Fruit fly (Drosophila melanogaster) whole organism, embryonic: Measurements from ENCODE around the gene CG18744.

ENCODE experiments used
- CG10431 ChIP-seq: fragments of 200-800 bp; sonication (Bioruptor generic); optimal IDR thresholded peaks from 3 replicates; lab custom pipeline; 2018; ENCODE audit warnings: missing biosample characterization, mild to moderate bottlenecking, missing genetic modification characterization
- CG10543 ChIP-seq: fragments of 200-800 bp; sonication (Bioruptor generic); optimal IDR thresholded peaks from 3 replicates; lab custom pipeline; 2017; ENCODE audit warnings: missing biosample characterization, mild to moderate bottlenecking, missing genetic modification characterization, moderate library complexity
- CG11456 ChIP-seq: fragments of 200-800 bp; sonication (Bioruptor generic); IDR thresholded peaks from 3 replicates; pipeline ENCODE4 v1.3.6; 2022; ENCODE audit warnings: missing biosample characterization, missing genetic modification characterization
- CG1603 ChIP-seq: fragments of 200-800 bp; sonication (Bioruptor generic); optimal IDR thresholded peaks from 2 replicates; lab custom pipeline; 2019; ENCODE audit warnings: missing biosample characterization, mild to moderate bottlenecking, missing genetic modification characterization, moderate library complexity
- CG16779 ChIP-seq: fragments of 200-800 bp; sonication (Bioruptor generic); IDR thresholded peaks from 2 replicates; pipeline ENCODE4 v1.3.6; 2022; ENCODE audit warnings: missing biosample characterization, missing genetic modification characterization
- CG17186 ChIP-seq: fragments of 200-800 bp; sonication (Bioruptor generic); optimal IDR thresholded peaks from 3 replicates; lab custom pipeline; 2017; ENCODE audit warnings: missing biosample characterization, missing genetic modification reagents, missing genetic modification characterization
- CG3838 ChIP-seq: fragments of 200-800 bp; sonication (Bioruptor generic); optimal IDR thresholded peaks from 3 replicates; lab custom pipeline; 2016; ENCODE audit warnings: missing biosample characterization, missing genetic modification characterization
- CG43689 ChIP-seq: fragments of 200-800 bp; sonication (Bioruptor generic); IDR thresholded peaks from 2 replicates; pipeline ENCODE4 v1.3.6; 2022; ENCODE audit warnings: missing biosample characterization, missing genetic modification characterization
- CG4617 ChIP-seq: fragments of 200-800 bp; sonication (Bioruptor generic); optimal IDR thresholded peaks from 3 replicates; lab custom pipeline; 2016; ENCODE audit warnings: missing biosample characterization, missing genetic modification characterization, borderline replicate concordance
- CG4820 ChIP-seq: fragments of 200-800 bp; sonication (Bioruptor generic); optimal IDR thresholded peaks from 3 replicates; lab custom pipeline; 2016; ENCODE audit warnings: missing biosample characterization, missing genetic modification characterization
- CG4854 ChIP-seq: fragments of 200-800 bp; sonication (Bioruptor generic); optimal IDR thresholded peaks from 2 replicates; lab custom pipeline; 2016; ENCODE audit warnings: missing biosample characterization, missing genetic modification characterization, inconsistent platforms
- CG5953 ChIP-seq: fragments of 200-800 bp; sonication (Bioruptor generic); IDR thresholded peaks from 2 replicates; pipeline ENCODE4 v1.3.6; 2022; ENCODE audit warnings: missing biosample characterization, missing genetic modification characterization
- CG6813 ChIP-seq: fragments of 200-800 bp; sonication (Bioruptor generic); optimal IDR thresholded peaks from 2 replicates; lab custom pipeline; 2017; ENCODE audit warnings: missing biosample characterization, missing genetic modification characterization, mild to moderate bottlenecking, moderate library complexity, missing genetic modification reagents
- CG7372 ChIP-seq: fragments of 200-800 bp; sonication (Bioruptor generic); IDR thresholded peaks from 2 replicates; pipeline ENCODE4 v1.3.6; 2022; ENCODE audit warnings: missing biosample characterization, missing genetic modification characterization
- CG7963 ChIP-seq: fragments of 200-800 bp; sonication (Bioruptor generic); IDR thresholded peaks from 3 replicates; pipeline ENCODE4 v1.3.6; 2022; ENCODE audit warnings: missing biosample characterization, missing genetic modification characterization; ENCODE audit not compliant: partially characterized antibody
- Ets65A ChIP-seq: fragments of 200-800 bp; sonication (Bioruptor generic); peaks from one replicate; lab custom pipeline; 2016; ENCODE audit warnings: missing biosample characterization, missing genetic modification characterization
- HHEX ChIP-seq: fragments of 200-800 bp; sonication (Bioruptor generic); optimal IDR thresholded peaks from 3 replicates; lab custom pipeline; 2017; ENCODE audit warnings: missing biosample characterization, mild to moderate bottlenecking, missing genetic modification characterization, missing genetic modification reagents
- HLH54F ChIP-seq: fragments of 200-800 bp; sonication (Bioruptor generic); optimal IDR thresholded peaks from 3 replicates; lab custom pipeline; 2016; ENCODE audit warnings: missing biosample characterization, missing genetic modification characterization
- HmgD ChIP-seq: fragments of 200-800 bp; sonication (Bioruptor generic); optimal IDR thresholded peaks from 3 replicates; lab custom pipeline; 2016; ENCODE audit warnings: missing biosample characterization, missing genetic modification characterization
- Hr39 ChIP-seq: fragments of >200 bp; optimal IDR thresholded peaks from 2 replicates; lab custom pipeline; 2017
- Hr51 ChIP-seq, 2 experiments: fragments of 200-800 bp; sonication (Bioruptor generic); optimal IDR thresholded peaks; 2 replicates in 1 of 2; 3 replicates in 1 of 2; lab custom pipeline; 2016 to 2018; ENCODE audit warnings: missing biosample characterization in 2 of 2, missing genetic modification characterization in 2 of 2, mild to moderate bottlenecking in 1 of 2, moderate library complexity in 1 of 2
- Jarid2 ChIP-seq: fragments of 200-800 bp; sonication (Bioruptor generic); optimal IDR thresholded peaks from 3 replicates; lab custom pipeline; 2017; ENCODE audit warnings: mild to moderate bottlenecking, missing biosample characterization, missing genetic modification reagents, missing genetic modification characterization
- Lpt ChIP-seq: fragments of >200 bp; optimal IDR thresholded peaks from 2 replicates; lab custom pipeline; 2018; ENCODE audit warnings: missing biosample characterization, missing genetic modification characterization
- NC2β ChIP-seq: fragments of 200-800 bp; sonication (Bioruptor generic); optimal IDR thresholded peaks from 2 replicates; lab custom pipeline; 2016; ENCODE audit warnings: missing biosample characterization, missing genetic modification characterization
- NFAT ChIP-seq: fragments of 200-800 bp; sonication (Bioruptor generic); IDR thresholded peaks from 2 replicates; pipeline ENCODE4 v1.3.6; 2022; ENCODE audit warnings: missing biosample characterization, missing genetic modification characterization
- NfI ChIP-seq: fragments of 200-800 bp; sonication (Bioruptor generic); optimal IDR thresholded peaks from 3 replicates; lab custom pipeline; 2018; ENCODE audit warnings: missing biosample characterization, mild to moderate bottlenecking, missing genetic modification characterization, moderate library complexity
- Pdp1 ChIP-seq, 2 experiments: fragments of 200-800 bp; sonication (Bioruptor generic); optimal IDR thresholded peaks; 3 replicates each; lab custom pipeline; 2016; ENCODE audit warnings: missing biosample characterization in 2 of 2, missing genetic modification characterization in 2 of 2, mild to moderate bottlenecking in 1 of 2, moderate library complexity in 1 of 2
- Ssrp ChIP-seq: fragments of 200-800 bp; sonication (Bioruptor generic); optimal IDR thresholded peaks from 2 replicates; lab custom pipeline; 2018; ENCODE audit warnings: missing biosample characterization, mild to moderate bottlenecking, missing genetic modification characterization, moderate library complexity
- TFAM ChIP-seq: fragments of 200-800 bp; sonication (Bioruptor generic); optimal IDR thresholded peaks from 2 replicates; lab custom pipeline; 2017; ENCODE audit warnings: missing biosample characterization, missing genetic modification characterization, inconsistent platforms
- ab ChIP-seq: fragments of 200-800 bp; sonication (Bioruptor generic); optimal IDR thresholded peaks from 2 replicates; lab custom pipeline; 2016; ENCODE audit warnings: missing biosample characterization, missing genetic modification characterization
- ara ChIP-seq: fragments of 200-800 bp; sonication (Bioruptor generic); IDR thresholded peaks from 2 replicates; pipeline ENCODE4 v1.3.6; 2022; ENCODE audit warnings: missing biosample characterization, missing genetic modification characterization
- ash1 ChIP-seq: fragments of 200-800 bp; sonication (Bioruptor generic); optimal IDR thresholded peaks from 2 replicates; lab custom pipeline; 2018; ENCODE audit warnings: missing biosample characterization, mild to moderate bottlenecking, missing genetic modification characterization
- corto ChIP-seq: fragments of 200-800 bp; sonication (Bioruptor generic); optimal IDR thresholded peaks from 2 replicates; lab custom pipeline; 2016; ENCODE audit warnings: missing biosample characterization, mild to moderate bottlenecking, missing genetic modification characterization, moderate library complexity
- dimm ChIP-seq: fragments of 200-800 bp; sonication (Bioruptor generic); IDR thresholded peaks from 2 replicates; pipeline ENCODE4 v1.3.6; 2022; ENCODE audit warnings: missing biosample characterization, missing genetic modification characterization
- emc ChIP-seq: fragments of 200-800 bp; sonication (Bioruptor generic); optimal IDR thresholded peaks from 2 replicates; lab custom pipeline; 2016; ENCODE audit warnings: missing biosample characterization, missing genetic modification characterization
- esg ChIP-seq: fragments of 200-800 bp; sonication (Bioruptor generic); conservative IDR thresholded peaks from 2 replicates; pipeline ENCODE4 v1.3.6; 2022; ENCODE audit warnings: missing biosample characterization, missing genetic modification characterization
- gcm ChIP-seq: fragments of 200-800 bp; sonication (Bioruptor generic); optimal IDR thresholded peaks from 2 replicates; lab custom pipeline; 2019; ENCODE audit warnings: missing biosample characterization, mild to moderate bottlenecking, missing genetic modification characterization, moderate library complexity
- gsb-n ChIP-seq: fragments of 200-800 bp; sonication (Bioruptor generic); optimal IDR thresholded peaks from 3 replicates; lab custom pipeline; 2018; ENCODE audit warnings: missing biosample characterization, mild to moderate bottlenecking, missing genetic modification characterization
- hb ChIP-seq: fragments of 200-800 bp; sonication (Bioruptor generic); IDR thresholded peaks from 3 replicates; pipeline ENCODE4 v1.3.6; 2022; ENCODE audit warnings: missing biosample characterization, missing genetic modification characterization; ENCODE audit not compliant: partially characterized antibody
- p53 ChIP-seq: fragments of 200-800 bp; sonication (Bioruptor generic); optimal IDR thresholded peaks from 2 replicates; lab custom pipeline; 2016; ENCODE audit warnings: missing biosample characterization, missing genetic modification characterization
- pb ChIP-seq: fragments of 200-800 bp; sonication (Bioruptor generic); optimal IDR thresholded peaks from 3 replicates; lab custom pipeline; 2016; ENCODE audit warnings: missing biosample characterization, missing genetic modification characterization
- pho ChIP-seq: fragments of 200-800 bp; sonication (Bioruptor generic); optimal IDR thresholded peaks from 2 replicates; lab custom pipeline; 2016; ENCODE audit warnings: missing biosample characterization, missing genetic modification characterization
- run ChIP-seq: fragments of 200-800 bp; sonication (Bioruptor generic); optimal IDR thresholded peaks from 3 replicates; lab custom pipeline; 2018; ENCODE audit warnings: missing biosample characterization, mild to moderate bottlenecking, missing genetic modification characterization
- sqz ChIP-seq: fragments of 200-800 bp; sonication (Bioruptor generic); optimal IDR thresholded peaks from 3 replicates; lab custom pipeline; 2018; ENCODE audit warnings: missing biosample characterization, mild to moderate bottlenecking, missing genetic modification characterization
- tap ChIP-seq: fragments of 200-800 bp; optimal IDR thresholded peaks from 3 replicates; lab custom pipeline; 2019; ENCODE audit warnings: missing biosample characterization, mild to moderate bottlenecking, missing genetic modification characterization, moderate library complexity
- ttk ChIP-seq: fragments of 200-800 bp; sonication (Bioruptor generic); IDR thresholded peaks from 2 replicates; pipeline ENCODE4 v2.1.2; 2022; ENCODE audit warnings: missing biosample characterization, missing genetic modification characterization
- zen ChIP-seq: fragments of 200-800 bp; sonication (Bioruptor generic); optimal IDR thresholded peaks from 3 replicates; lab custom pipeline; 2018; ENCODE audit warnings: missing biosample characterization, mild to moderate bottlenecking, missing genetic modification characterization, moderate library complexity
- zfh2 ChIP-seq: fragments of 200-800 bp; sonication (Bioruptor generic); optimal IDR thresholded peaks from 2 replicates; lab custom pipeline; 2016; ENCODE audit warnings: missing biosample characterization, missing genetic modification characterization

The CG18744 gene

DNA sequence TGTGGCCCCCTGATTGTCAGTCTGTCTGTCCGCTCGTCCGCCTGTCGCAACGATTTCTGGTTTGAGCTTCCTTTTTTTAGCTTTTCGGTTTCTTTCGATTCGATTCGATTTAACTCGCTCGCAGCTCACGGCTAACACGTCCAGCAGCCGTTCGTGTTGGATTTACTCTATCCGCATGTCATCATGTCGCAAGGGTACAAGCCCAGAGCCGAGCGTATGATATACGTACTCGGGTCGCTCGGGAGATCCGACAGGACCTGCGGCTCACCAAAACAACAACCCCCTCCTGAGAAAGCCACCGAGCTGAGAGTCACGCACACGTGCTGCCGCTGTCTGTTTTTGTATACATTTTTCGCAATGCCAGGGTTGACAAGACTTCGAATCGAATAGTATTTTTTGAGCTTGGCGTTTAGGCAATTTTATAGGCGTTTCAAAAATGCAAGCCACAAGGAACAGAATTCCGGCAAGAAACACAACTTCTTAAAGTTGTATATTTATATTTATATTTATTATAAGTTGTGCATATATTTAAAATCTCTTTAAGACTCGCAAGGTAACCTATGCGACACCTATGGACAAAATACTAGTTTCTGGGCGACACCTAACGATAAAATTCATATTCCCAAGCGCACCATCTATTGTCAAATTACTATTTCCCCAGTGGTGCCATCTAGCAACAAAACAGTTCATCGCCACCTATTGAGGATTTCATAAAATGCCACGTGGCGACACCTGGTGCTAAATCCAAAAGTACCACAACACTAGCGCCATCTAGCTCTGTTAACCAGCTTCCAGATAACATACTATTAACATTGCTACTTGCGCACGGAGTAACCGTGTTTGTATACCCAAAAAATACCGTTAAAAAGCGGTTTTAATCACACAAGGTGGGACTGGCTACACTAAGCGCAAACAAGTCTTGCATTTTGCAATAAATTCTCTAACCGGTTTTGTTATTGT, 11.4 kb upstream of the CG18744 start, which contains the start of the genes CG2993 and sgll (continued):
- peak; percentile 62 for TF ChIP-seq dimm (GFP tag; lab: Robert Waterston, UW)
- TF ChIP-seq zen (tag; lab: Kevin White, UChicago): peak; percentile 88
- TF ChIP-seq ab (GFP tag; lab: Kevin White, UChicago): peak; percentile 87
- TF ChIP-seq NfI (GFP tag; lab: Kevin White, UChicago): peak; percentile 94
- TF ChIP-seq CG1603 (tag; lab: Kevin White, UChicago): peak; percentile 95
- TF ChIP-seq NC2β (GFP tag; lab: Kevin White, UChicago): peak; percentile 95
- peak; percentile 85 for TF ChIP-seq CG4854 (GFP tag; lab: Kevin White, UChicago)
- peak; percentile 92 for TF ChIP-seq p53 (GFP tag; lab: Kevin White, UChicago)
- TF ChIP-seq hb (GFP tag; lab: Robert Waterston, UW): no peak
- peak; percentile 46 for TF ChIP-seq CG6813
- TF ChIP-seq NFAT: peak; percentile 99
- peak; percentile 99 for TF ChIP-seq Ets65A (GFP tag; lab: Kevin White, UChicago)
- no peak for TF ChIP-seq CG10431 (GFP tag; lab: Kevin White, UChicago)
- peak; percentile 75 for TF ChIP-seq ash1 (GFP tag; lab: Kevin White, UChicago)
- peak; percentile 89 for TF ChIP-seq ttk
- TF ChIP-seq gsb-n (tag; lab: Kevin White, UChicago): peak; percentile 70
- peak; percentile 77 for TF ChIP-seq CG43689 (GFP tag; lab: Robert Waterston, UW)
- TF ChIP-seq esg (GFP tag; lab: Robert Waterston, UW): peak; percentile 71
- no peak for TF ChIP-seq Lpt (GFP tag; lab: Kevin White, UChicago)
- TF ChIP-seq CG16779 (GFP tag; lab: Robert Waterston, UW): peak; percentile 90
- TF ChIP-seq pb (GFP tag; lab: Kevin White, UChicago): peak; percentile 87
- TF ChIP-seq CG5953 (GFP tag; lab: Robert Waterston, UW): peak; percentile 87
- no peak for TF ChIP-seq Hr39
- peak; percentile 78 for TF ChIP-seq pho (GFP tag; lab: Kevin White, UChicago)
- peak; percentile 76 for TF ChIP-seq Ssrp
- peak; percentile 74 for TF ChIP-seq CG10543 (GFP tag; lab: Kevin White, UChicago)
- peak; percentile 91 for TF ChIP-seq HLH54F
- TF ChIP-seq emc (GFP tag; lab: Kevin White, UChicago): peak; percentile 91
- TF ChIP-seq HHEX: peak; percentile 79
- peak; percentile 95 for TF ChIP-seq CG4820 (GFP tag; lab: Kevin White, UChicago)
- peak; percentile 83 for TF ChIP-seq CG7372
- TF ChIP-seq tap (tag; lab: Kevin White, UChicago): no peak
- TF ChIP-seq corto: no peak
- peak; percentile 70 for TF ChIP-seq CG17186 (GFP tag; lab: Kevin White, UChicago)
- peak; percentile 86 for TF ChIP-seq CG4617 (GFP tag; lab: Kevin White, UChicago)
- TF ChIP-seq CG3838 (GFP tag; lab: Kevin White, UChicago): peak; percentile 84
- TF ChIP-seq CG11456: peak; percentile 100
- peak; percentile 92 for TF ChIP-seq HmgD (GFP tag; lab: Kevin White, UChicago)
- TF ChIP-seq sqz (GFP tag; lab: Kevin White, UChicago): no peak
- TF ChIP-seq CG7963 (GFP tag; lab: Robert Waterston, UW): no peak
- peak; percentile 92 for TF ChIP-seq Pdp1 (GFP tag; optimal IDR thresholded peaks at IDR 0.05; lab: Kevin White, UChicago)
- TF ChIP-seq run (tag; lab: Kevin White, UChicago): no peak
- TF ChIP-seq zfh2 (GFP tag; lab: Kevin White, UChicago): peak; percentile 75
- peak; percentile 82 for TF ChIP-seq ara (GFP tag; lab: Robert Waterston, UW)
- TF ChIP-seq Jarid2 (GFP tag; lab: Kevin White, UChicago): peak; percentile 46
- TF ChIP-seq gcm (GFP tag; lab: Kevin White, UChicago): no peak
- peak; percentile 73 to 93 for TF ChIP-seq Hr51 (GFP tag; optimal IDR thresholded peaks at IDR 0.05; lab: Kevin White, UChicago)
- TF ChIP-seq TFAM (GFP tag; lab: Kevin White, UChicago): peak; percentile 67
